Fruit fly (Drosophila melanogaster) whole organism, embryonic: ENCODE data around the gene haf.

Experiments
- Bteb2 ChIP-seq: fragments of 200-800 bp; sonication (Bioruptor generic); optimal IDR thresholded peaks from 2 replicates; lab custom pipeline; 2016; ENCODE audit warnings: missing biosample characterization, missing genetic modification characterization
- CG10565 ChIP-seq: fragments of 200-800 bp; sonication (Bioruptor generic); optimal IDR thresholded peaks from 3 replicates; lab custom pipeline; 2016; ENCODE audit warnings: missing biosample characterization, mild to moderate bottlenecking, missing genetic modification characterization
- CG12769 ChIP-seq: fragments of 200-800 bp; sonication (Bioruptor generic); optimal IDR thresholded peaks from 2 replicates; lab custom pipeline; 2019; ENCODE audit warnings: missing biosample characterization, mild to moderate bottlenecking, missing genetic modification characterization, moderate library complexity
- CG13123 ChIP-seq: fragments of 200-800 bp; sonication (Bioruptor generic); optimal IDR thresholded peaks from 2 replicates; lab custom pipeline; 2016; ENCODE audit warnings: missing biosample characterization, missing genetic modification characterization
- CG14667 ChIP-seq: fragments of 200-800 bp; sonication (Bioruptor generic); IDR thresholded peaks from 2 replicates; pipeline ENCODE4 v1.3.6; 2022; ENCODE audit warnings: missing biosample characterization, missing genetic modification characterization
- CG1603 ChIP-seq: fragments of 200-800 bp; sonication (Bioruptor generic); optimal IDR thresholded peaks from 2 replicates; lab custom pipeline; 2019; ENCODE audit warnings: missing biosample characterization, mild to moderate bottlenecking, missing genetic modification characterization, moderate library complexity
- CG17612 ChIP-seq: fragments of 200-800 bp; sonication (Bioruptor generic); IDR thresholded peaks from 2 replicates; pipeline ENCODE4 v1.3.6; 2022; ENCODE audit warnings: missing biosample characterization, missing genetic modification characterization
- CG17802 ChIP-seq: fragments of 200-800 bp; sonication (Bioruptor generic); optimal IDR thresholded peaks from 2 replicates; lab custom pipeline; 2018; ENCODE audit warnings: missing biosample characterization, mild to moderate bottlenecking, missing genetic modification characterization, moderate library complexity
- CG18599 ChIP-seq: fragments of 200-800 bp; sonication (Bioruptor generic); optimal IDR thresholded peaks from 3 replicates; lab custom pipeline; 2017; ENCODE audit warnings: missing biosample characterization, missing genetic modification characterization, mild to moderate bottlenecking, moderate library complexity, missing genetic modification reagents
- CG30431 ChIP-seq: fragments of 200-800 bp; sonication (Bioruptor generic); optimal IDR thresholded peaks from 2 replicates; lab custom pipeline; 2017; ENCODE audit warnings: missing biosample characterization, missing genetic modification characterization
- CG3163 ChIP-seq: fragments of 200-800 bp; sonication (Bioruptor generic); optimal IDR thresholded peaks from 3 replicates; lab custom pipeline; 2016; ENCODE audit warnings: missing biosample characterization, missing genetic modification characterization
- CG3407 ChIP-seq: fragments of 200-800 bp; sonication (Bioruptor generic); optimal IDR thresholded peaks from 2 replicates; lab custom pipeline; 2018; ENCODE audit warnings: missing biosample characterization, mild to moderate bottlenecking, missing genetic modification characterization
- CG3726 ChIP-seq: fragments of 200-800 bp; sonication (Bioruptor generic); IDR thresholded peaks from 3 replicates; pipeline ENCODE4, ENCODE4 v1.3.6; 2022; ENCODE audit warnings: missing biosample characterization, missing genetic modification characterization
- CG3838 ChIP-seq: fragments of 200-800 bp; sonication (Bioruptor generic); optimal IDR thresholded peaks from 3 replicates; lab custom pipeline; 2016; ENCODE audit warnings: missing biosample characterization, missing genetic modification characterization
- CG3995 ChIP-seq: fragments of 200-800 bp; sonication (Bioruptor generic); optimal IDR thresholded peaks from 3 replicates; lab custom pipeline; 2016; ENCODE audit warnings: missing biosample characterization, missing genetic modification characterization
- CG4282 ChIP-seq: fragments of 200-800 bp; sonication (Bioruptor generic); optimal IDR thresholded peaks from 2 replicates; lab custom pipeline; 2016; ENCODE audit warnings: missing biosample characterization, missing genetic modification characterization
- CG4360 ChIP-seq: fragments of 200-800 bp; sonication (Bioruptor generic); IDR thresholded peaks from 2 replicates; pipeline ENCODE4 v1.3.6; 2022; ENCODE audit warnings: missing biosample characterization, missing genetic modification characterization
- CG4404 ChIP-seq: fragments of 200-800 bp; sonication (Bioruptor generic); IDR thresholded peaks from 2 replicates; pipeline ENCODE4 v1.3.6; 2022; ENCODE audit warnings: missing biosample characterization, missing genetic modification characterization
- CG5245 ChIP-seq: fragments of 200-800 bp; sonication (Bioruptor generic); optimal IDR thresholded peaks from 3 replicates; lab custom pipeline; 2016; ENCODE audit warnings: missing biosample characterization, missing genetic modification characterization
- CG6791 ChIP-seq: fragments of 200-800 bp; sonication (Bioruptor generic); IDR thresholded peaks from 3 replicates; pipeline ENCODE4 v1.3.6; 2022; ENCODE audit warnings: missing biosample characterization, missing genetic modification characterization; ENCODE audit not compliant: partially characterized antibody
- CG9727 ChIP-seq: fragments of 200-800 bp; sonication (Bioruptor generic); optimal IDR thresholded peaks from 3 replicates; lab custom pipeline; 2017; ENCODE audit warnings: missing biosample characterization, mild to moderate bottlenecking, missing genetic modification characterization
- CG9932 ChIP-seq: fragments of 200-800 bp; sonication (Bioruptor generic); IDR thresholded peaks from 2 replicates; pipeline ENCODE4 v1.3.6; 2022; ENCODE audit warnings: missing biosample characterization, missing genetic modification characterization
- H15 ChIP-seq: fragments of 200-800 bp; sonication (Bioruptor generic); IDR thresholded peaks from 3 replicates; pipeline ENCODE4 v1.3.6; 2022; ENCODE audit warnings: missing biosample characterization, missing genetic modification characterization
- HLH3B ChIP-seq: fragments of 200-800 bp; sonication (Bioruptor generic); IDR thresholded peaks from 2 replicates; pipeline ENCODE4 v1.3.6; 2022; ENCODE audit warnings: missing biosample characterization, missing genetic modification characterization
- Jarid2 ChIP-seq: fragments of 200-800 bp; sonication (Bioruptor generic); optimal IDR thresholded peaks from 3 replicates; lab custom pipeline; 2017; ENCODE audit warnings: mild to moderate bottlenecking, missing biosample characterization, missing genetic modification reagents, missing genetic modification characterization
- Med ChIP-seq: fragments of 200-800 bp; sonication (Bioruptor generic); peaks from one replicate; lab custom pipeline; 2016; ENCODE audit warnings: missing biosample characterization, missing genetic modification characterization, mild to moderate bottlenecking, inconsistent platforms, moderate library complexity
- Myb ChIP-seq: fragments of 200-800 bp; sonication (Bioruptor generic); optimal IDR thresholded peaks from 2 replicates; lab custom pipeline; 2016; ENCODE audit warnings: missing biosample characterization, missing genetic modification characterization
- Oaz ChIP-seq: fragments of 200-800 bp; sonication (Bioruptor generic); IDR thresholded peaks from 2 replicates; pipeline ENCODE4 v1.3.6; 2022; ENCODE audit warnings: missing biosample characterization, missing genetic modification characterization
- Sry-δ ChIP-seq: fragments of 200-800 bp; sonication (Bioruptor generic); optimal IDR thresholded peaks from 2 replicates; lab custom pipeline; 2016; ENCODE audit warnings: missing biosample characterization, missing genetic modification characterization
- Xbp1 ChIP-seq: fragments of 200-800 bp; sonication (Bioruptor generic); optimal IDR thresholded peaks from 3 replicates; lab custom pipeline; 2016; ENCODE audit warnings: missing biosample characterization, mild to moderate bottlenecking, missing genetic modification characterization
- YL-1 ChIP-seq: fragments of 200-800 bp; sonication (Bioruptor generic); optimal IDR thresholded peaks from 3 replicates; lab custom pipeline; 2017; ENCODE audit warnings: missing biosample characterization, mild to moderate bottlenecking, missing genetic modification characterization
- ac ChIP-seq: fragments of 200-800 bp; sonication (Bioruptor generic); optimal IDR thresholded peaks from 3 replicates; lab custom pipeline; 2017; ENCODE audit warnings: missing biosample characterization, mild to moderate bottlenecking, missing genetic modification characterization
- al ChIP-seq: fragments of 200-800 bp; sonication (Bioruptor generic); IDR thresholded peaks from 2 replicates; pipeline ENCODE4 v1.3.6; 2022; ENCODE audit warnings: missing biosample characterization, missing genetic modification characterization
- az2 ChIP-seq: fragments of 200-800 bp; sonication (Bioruptor generic); optimal IDR thresholded peaks from 3 replicates; lab custom pipeline; 2016; ENCODE audit warnings: missing biosample characterization, missing genetic modification characterization
- bbx ChIP-seq: fragments of 200-800 bp; sonication (Bioruptor generic); IDR thresholded peaks from 2 replicates; pipeline ENCODE4 v1.3.6; 2022; ENCODE audit warnings: missing biosample characterization, missing genetic modification characterization; ENCODE audit not compliant: partially characterized antibody
- chif ChIP-seq, 2 experiments: fragments of 200-800 bp; sonication (Bioruptor generic); optimal IDR thresholded peaks; 3 replicates each; lab custom pipeline; 2016; ENCODE audit warnings: missing biosample characterization in 2 of 2, missing genetic modification characterization in 2 of 2
- hb ChIP-seq: fragments of 200-800 bp; sonication (Bioruptor generic); IDR thresholded peaks from 3 replicates; pipeline ENCODE4 v1.3.6; 2022; ENCODE audit warnings: missing biosample characterization, missing genetic modification characterization; ENCODE audit not compliant: partially characterized antibody
- inv ChIP-seq: fragments of 200-800 bp; sonication (Bioruptor generic); IDR thresholded peaks from 2 replicates; pipeline ENCODE4 v1.3.6; 2022; ENCODE audit warnings: missing biosample characterization, missing genetic modification characterization; ENCODE audit not compliant: partially characterized antibody
- lmd ChIP-seq: fragments of 200-800 bp; sonication (Bioruptor generic); IDR thresholded peaks from 2 replicates; pipeline ENCODE4 v1.3.6; 2022; ENCODE audit warnings: missing biosample characterization, missing genetic modification characterization
- mirr ChIP-seq: fragments of 200-800 bp; sonication (Bioruptor generic); optimal IDR thresholded peaks from 3 replicates; lab custom pipeline; 2018; ENCODE audit warnings: missing biosample characterization, mild to moderate bottlenecking, missing genetic modification characterization
- nmo ChIP-seq: fragments of 200-800 bp; sonication (Bioruptor generic); optimal IDR thresholded peaks from 2 replicates; lab custom pipeline; 2018; ENCODE audit warnings: missing biosample characterization, mild to moderate bottlenecking, missing genetic modification characterization, moderate library complexity
- pho ChIP-seq: fragments of 200-800 bp; sonication (Bioruptor generic); optimal IDR thresholded peaks from 2 replicates; lab custom pipeline; 2016; ENCODE audit warnings: missing biosample characterization, missing genetic modification characterization
- repo ChIP-seq: fragments of 200-800 bp; sonication (Bioruptor generic); optimal IDR thresholded peaks from 2 replicates; lab custom pipeline; 2016; ENCODE audit warnings: missing biosample characterization, missing genetic modification characterization
- row ChIP-seq: fragments of 200-800 bp; sonication (Bioruptor generic); IDR thresholded peaks from 3 replicates; pipeline ENCODE4 v1.3.6; 2022; ENCODE audit warnings: missing biosample characterization, missing genetic modification characterization
- salm ChIP-seq: fragments of 200-800 bp; sonication (Bioruptor generic); optimal IDR thresholded peaks from 2 replicates; lab custom pipeline; 2018; ENCODE audit warnings: missing biosample characterization, mild to moderate bottlenecking, missing genetic modification characterization
- sd ChIP-seq: fragments of 200-800 bp; sonication (Bioruptor generic); optimal IDR thresholded peaks from 3 replicates; lab custom pipeline; 2018; ENCODE audit warnings: missing biosample characterization, mild to moderate bottlenecking, missing genetic modification characterization, moderate library complexity
- sima ChIP-seq: fragments of 200-800 bp; sonication (Bioruptor generic); optimal IDR thresholded peaks from 2 replicates; lab custom pipeline; 2016; ENCODE audit warnings: missing biosample characterization, missing genetic modification characterization
- stc ChIP-seq: fragments of 200-800 bp; sonication (Bioruptor generic); IDR thresholded peaks from 2 replicates; pipeline ENCODE4 v1.3.6; 2022; ENCODE audit warnings: missing biosample characterization, missing genetic modification characterization
- sug ChIP-seq: fragments of 200-800 bp; optimal IDR thresholded peaks from 2 replicates; lab custom pipeline; 2019; ENCODE audit warnings: missing biosample characterization, mild to moderate bottlenecking, missing genetic modification characterization, moderate library complexity
- tap ChIP-seq: fragments of 200-800 bp; optimal IDR thresholded peaks from 3 replicates; lab custom pipeline; 2019; ENCODE audit warnings: missing biosample characterization, mild to moderate bottlenecking, missing genetic modification characterization, moderate library complexity

Gene haf

DNA sequence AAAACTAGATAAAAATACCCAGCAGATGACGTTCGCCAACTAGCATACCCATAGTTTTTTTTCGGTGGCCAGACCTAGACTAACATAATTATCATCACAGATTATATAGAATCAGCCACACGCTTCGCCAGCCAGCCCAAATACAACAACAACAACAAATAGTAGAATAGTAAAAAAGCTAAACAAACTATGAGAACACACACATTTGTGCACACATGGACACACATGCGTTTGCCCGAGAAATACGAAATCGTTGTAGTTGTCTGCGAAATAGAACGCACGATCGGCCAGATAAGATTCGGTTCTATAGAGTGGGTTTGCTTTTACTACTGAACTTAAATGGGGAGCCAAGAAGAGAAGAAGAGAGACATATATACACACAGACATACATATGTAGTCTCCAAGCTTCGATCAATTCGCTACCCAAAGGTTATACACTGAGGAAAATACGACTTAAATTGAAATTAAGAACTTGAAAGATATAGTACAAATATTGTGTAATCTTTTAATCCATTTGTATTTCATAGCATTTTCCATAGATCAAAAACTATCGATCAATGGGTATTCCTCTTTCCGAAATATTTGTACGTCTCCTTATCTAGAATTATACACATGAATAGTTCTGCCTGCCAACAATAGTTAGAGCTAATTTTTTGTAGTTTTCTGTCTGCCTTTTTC lies 73.0 kb downstream of the haf start (continued):
- TF ChIP-seq CG6791 (GFP tag; lab: Robert Waterston, UW) (no peak), bbx (no peak), salm (tag; lab: Kevin White, UChicago) (no peak), CG5245 (GFP tag; lab: Kevin White, UChicago) (peak; percentile 2), CG3163 (GFP tag; lab: Kevin White, UChicago) (peak; percentile 45), CG30431 (GFP tag; lab: Kevin White, UChicago) (no peak), repo (GFP tag; lab: Kevin White, UChicago) (peak; percentile 21), row (GFP tag; lab: Robert Waterston, UW) (peak; percentile 73), sug (tag; lab: Kevin White, UChicago) (peak; percentile 90), CG3838 (GFP tag; lab: Kevin White, UChicago) (no peak), YL-1 (GFP tag; lab: Kevin White, UChicago) (no peak), H15 (GFP tag; lab: Robert Waterston, UW) (no peak), Med (GFP tag; lab: Kevin White, UChicago) (peak; percentile 81), CG10565 (GFP tag; lab: Kevin White, UChicago) (no peak), CG17612 (GFP tag; lab: Robert Waterston, UW) (no peak), CG18599 (GFP tag; lab: Kevin White, UChicago) (peak; percentile 68), lmd (peak; percentile 58; the same call in 1 of the 2 replicates), chif (GFP tag; optimal IDR thresholded peaks at IDR 0.05; lab: Kevin White, UChicago) (peak in 1 of 2 experiments; percentile 37), CG9727 (GFP tag; lab: Kevin White, UChicago) (peak; percentile 66), Myb (GFP tag; lab: Kevin White, UChicago) (peak; percentile 34), CG1603 (tag; lab: Kevin White, UChicago) (peak; percentile 32), Xbp1 (GFP tag; lab: Kevin White, UChicago) (peak; percentile 26), CG13123 (GFP tag; lab: Kevin White, UChicago) (peak; percentile 17), tap (tag; lab: Kevin White, UChicago) (no peak), CG3407 (GFP tag; lab: Kevin White, UChicago) (no peak), nmo (GFP tag; lab: Kevin White, UChicago) (peak; percentile 13), mirr (GFP tag; lab: Kevin White, UChicago) (peak; percentile 95), CG3726 (GFP tag; lab: Robert Waterston, UW) (no peak), pho (peak; percentile 80), Bteb2 (peak; percentile 85), Sry-δ (peak; percentile 16), CG14667 (GFP tag; lab: Robert Waterston, UW) (no peak), al (GFP tag; lab: Robert Waterston, UW) (peak; percentile 74), CG4360 (GFP tag; lab: Robert Waterston, UW) (peak; percentile 12; the same call in 1 of the 2 replicates), HLH3B (GFP tag; lab: Robert Waterston, UW) (no peak), az2 (GFP tag; lab: Kevin White, UChicago) (peak; percentile 11), CG9932 (peak; percentile 78), inv (no peak), sima (no peak), Oaz (GFP tag; lab: Robert Waterston, UW) (no peak), stc (no peak; the same call in 1 of the 2 replicates), CG4404 (GFP tag; lab: Robert Waterston, UW) (no peak), ac (GFP tag; lab: Kevin White, UChicago) (no peak), sd (tag; lab: Kevin White, UChicago) (peak; percentile 92), hb (GFP tag; lab: Robert Waterston, UW) (no peak), Jarid2 (no peak), CG12769 (tag; lab: Kevin White, UChicago) (peak; percentile 77), CG3995 (no peak), CG4282 (GFP tag; lab: Kevin White, UChicago) (no peak), CG17802 (tag; lab: Kevin White, UChicago) (no peak)
